In genomic region chrX:8231858-8232257, ce11 we compare ENCODE assay signal across 3 worm cellular contexts.
TF ChIP-seq lines count a peak whose summit lies in the region.

Gene K02A6.3, minus strand, starts transcription at chrX:8231931.

TF ChIP-seq in whole organism, L1 larva, 84 proteins besides CTCF, POLR2A, EP300 and RAD21 (continued from another document):
- TF ChIP-seq fkh-10 (GFP tag; optimal IDR thresholded peaks at IDR 0.05; lab: Kevin White, UChicago) (peak; percentile 14), tlp-1 (tag; optimal IDR thresholded peaks at IDR 0.05; lab: Kevin White, UChicago) (no peak), jun-1 (tag; optimal IDR thresholded peaks at IDR 0.05; lab: Kevin White, UChicago) (peak; percentile 77), elt-2 (tag; optimal IDR thresholded peaks at IDR 0.05; lab: Kevin White, UChicago) (peak; percentile 81), elt-3 (tag; optimal IDR thresholded peaks at IDR 0.05; lab: Kevin White, UChicago) (peak in 3 of 6 experiments; percentile 9 to 92 (median 63)), snpc-4 (tag; optimal IDR thresholded peaks at IDR 0.05; lab: Kevin White, UChicago) (peak; percentile 74), nhr-47 (tag; optimal IDR thresholded peaks at IDR 0.05; lab: Kevin White, UChicago) (peak; percentile 89), pag-3 (tag; optimal IDR thresholded peaks at IDR 0.05; lab: Kevin White, UChicago; ENCODE audit: borderline replicate concordance, insufficient read depth) (no peak), lsy-2 (tag; optimal IDR thresholded peaks at IDR 0.05; lab: Kevin White, UChicago) (peak; percentile 81 to 84), mep-1 (tag; optimal IDR thresholded peaks at IDR 0.05; lab: Kevin White, UChicago) (peak; percentile 82), tbx-2 (tag; optimal IDR thresholded peaks at IDR 0.05; lab: Kevin White, UChicago) (peak; percentile 95), snu-23 (GFP tag; optimal IDR thresholded peaks at IDR 0.05; lab: Kevin White, UChicago) (peak; percentile 97), efl-3 (GFP tag; optimal IDR thresholded peaks at IDR 0.05; lab: Kevin White, UChicago) (no peak), pqm-1 (tag; optimal IDR thresholded peaks at IDR 0.05; lab: Kevin White, UChicago) (no peak), efl-1 (optimal IDR thresholded peaks at IDR 0.05; lab: Kevin White, UChicago) (peak; percentile 43 to 60), efl-1 (GFP tag; optimal IDR thresholded peaks at IDR 0.05 in 1 of 2; lab: Kevin White, UChicago) (peak; percentile 35 to 91), nhr-77 (tag; optimal IDR thresholded peaks at IDR 0.05; lab: Kevin White, UChicago) (peak; percentile 69), mab-9 (GFP tag; IDR thresholded peaks at IDR 0.05; lab: Robert Waterston, UW) (peak; percentile 51), lin-14 (GFP tag; optimal IDR thresholded peaks at IDR 0.05; lab: Kevin White, UChicago) (peak; percentile 99), dsc-1 (tag; optimal IDR thresholded peaks at IDR 0.05; lab: Kevin White, UChicago) (peak; percentile 61), isw-1 (GFP tag; IDR thresholded peaks at IDR 0.05; lab: Robert Waterston, UW) (peak; percentile 46; the same call in 1 of the 2 replicates), nhr-237 (tag; optimal IDR thresholded peaks at IDR 0.05; lab: Kevin White, UChicago) (peak; percentile 43), unc-30 (tag; optimal IDR thresholded peaks at IDR 0.05; lab: Kevin White, UChicago) (no peak), blmp-1 (tag; optimal IDR thresholded peaks at IDR 0.05; lab: Kevin White, UChicago) (peak; percentile 93)

TF ChIP-seq in whole organism, L4 larva, 104 proteins besides CTCF, POLR2A, EP300 and RAD21 (continued from another document):
- peak in 1 of 2 experiments; percentile 83 for TF ChIP-seq lsy-2 (tag; optimal IDR thresholded peaks at IDR 0.05; lab: Kevin White, UChicago)
- TF ChIP-seq T26A8.4 (GFP tag; IDR thresholded peaks at IDR 0.05; lab: Robert Waterston, UW) = peak; percentile 79
- peak; percentile 68 for TF ChIP-seq php-3 (GFP tag; IDR thresholded peaks at IDR 0.05; lab: Robert Waterston, UW)
- TF ChIP-seq nhr-76 (tag; optimal IDR thresholded peaks at IDR 0.05; lab: Kevin White, UChicago) = peak; percentile 63
- no peak for TF ChIP-seq spr-3 (GFP tag; optimal IDR thresholded peaks at IDR 0.05; lab: Kevin White, UChicago)
- no peak for TF ChIP-seq R02D3.7 (tag; optimal IDR thresholded peaks at IDR 0.05; lab: Kevin White, UChicago)
- TF ChIP-seq mxl-3 (GFP tag; optimal IDR thresholded peaks at IDR 0.05; lab: Kevin White, UChicago) = peak; percentile 100
- peak; percentile 94 for TF ChIP-seq dmd-6 (GFP tag; IDR thresholded peaks at IDR 0.05; lab: Robert Waterston, UW)
- TF ChIP-seq pha-4 (GFP tag; IDR thresholded peaks at IDR 0.05; lab: Robert Waterston, UW) = peak; percentile 62
- TF ChIP-seq pha-4 (tag; optimal IDR thresholded peaks at IDR 0.05; lab: Kevin White, UChicago) = peak; percentile 21
- no peak for TF ChIP-seq ceh-62 (tag; optimal IDR thresholded peaks at IDR 0.05; lab: Kevin White, UChicago)
- peak; percentile 78 for TF ChIP-seq ceh-28 (tag; optimal IDR thresholded peaks at IDR 0.05; lab: Kevin White, UChicago)
- TF ChIP-seq dmd-9 (GFP tag; IDR thresholded peaks at IDR 0.05; lab: Robert Waterston, UW) = no peak
- TF ChIP-seq ztf-7 (tag; optimal IDR thresholded peaks at IDR 0.05; lab: Kevin White, UChicago) = peak; percentile 19
- TF ChIP-seq mxl-2 (GFP tag; conservative IDR thresholded peaks at IDR 0.05; lab: Robert Waterston, UW) = no peak
- TF ChIP-seq lin-15B (tag; optimal IDR thresholded peaks at IDR 0.05; lab: Kevin White, UChicago) = no peak
- peak; percentile 82 for TF ChIP-seq nhr-102 (tag; optimal IDR thresholded peaks at IDR 0.05; lab: Kevin White, UChicago)
- no peak for TF ChIP-seq unc-39 (tag; optimal IDR thresholded peaks at IDR 0.05; lab: Kevin White, UChicago)
- TF ChIP-seq ces-1 (GFP tag; optimal IDR thresholded peaks at IDR 0.05; lab: Kevin White, UChicago) = no peak
- no peak; the same call in 1 of the 2 replicates for TF ChIP-seq egl-43 (GFP tag; IDR thresholded peaks at IDR 0.05; lab: Robert Waterston, UW)
- TF ChIP-seq attf-4 (tag; optimal IDR thresholded peaks at IDR 0.05; lab: Kevin White, UChicago) = no peak
- peak; percentile 73 for TF ChIP-seq T20F7.1 (GFP tag; optimal IDR thresholded peaks at IDR 0.05; lab: Kevin White, UChicago)
- TF ChIP-seq pqm-1 (tag; optimal IDR thresholded peaks at IDR 0.05; lab: Kevin White, UChicago) = peak; percentile 41
- peak; percentile 79 for TF ChIP-seq rbr-2 (tag; optimal IDR thresholded peaks at IDR 0.05; lab: Kevin White, UChicago)
- TF ChIP-seq ceh-44 (GFP tag; IDR thresholded peaks at IDR 0.05; lab: Robert Waterston, UW) = no peak
- no peak for TF ChIP-seq lir-3 (tag; optimal IDR thresholded peaks at IDR 0.05; lab: Kevin White, UChicago)
- peak; percentile 54 for TF ChIP-seq nhr-6 (tag; optimal IDR thresholded peaks at IDR 0.05; lab: Kevin White, UChicago)
- peak; percentile 81 for TF ChIP-seq ceh-20 (GFP tag; IDR thresholded peaks at IDR 0.05; lab: Robert Waterston, UW)
- peak; percentile 52; the same call in 1 of the 2 replicates for TF ChIP-seq lin-1 (GFP tag; IDR thresholded peaks at IDR 0.05; lab: Robert Waterston, UW)
- TF ChIP-seq skn-1 (tag; optimal IDR thresholded peaks at IDR 0.05; lab: Kevin White, UChicago) = no peak
TF ChIP-seq in whole organism, L4 larva: peak in this region for 47.

TF ChIP-seq in whole organism, young adult, 124 proteins besides CTCF, POLR2A, EP300 and RAD21 (continued from another document):
- TF ChIP-seq snpc-4 (GFP tag; optimal IDR thresholded peaks at IDR 0.05; lab: Kevin White, UChicago) (no peak), snpc-4 (tag; optimal IDR thresholded peaks at IDR 0.05; lab: Kevin White, UChicago) (peak in 2 of 4 experiments; percentile 51), hmg-20 (GFP tag; IDR thresholded peaks at IDR 0.05; lab: Robert Waterston, UW) (no peak), athp-1 (tag; optimal IDR thresholded peaks at IDR 0.05; lab: Kevin White, UChicago) (no peak), nfyb-1 (GFP tag; IDR thresholded peaks at IDR 0.05; lab: Robert Waterston, UW) (peak; percentile 76), mxl-1 (tag; optimal IDR thresholded peaks at IDR 0.05; lab: Kevin White, UChicago) (no peak), snpc-1.1 (tag; optimal IDR thresholded peaks at IDR 0.05; lab: Kevin White, UChicago; ENCODE audit: insufficient read depth) (no peak), F49E8.2 (tag; optimal IDR thresholded peaks at IDR 0.05; lab: Kevin White, UChicago; ENCODE audit: insufficient read depth) (no peak), madf-10 (tag; optimal IDR thresholded peaks at IDR 0.05; lab: Kevin White, UChicago) (peak; percentile 63), egrh-3 (GFP tag; IDR thresholded peaks at IDR 0.05; lab: Robert Waterston, UW) (peak; percentile 39; the same call in 1 of the 2 replicates), F55B11.4 (tag; optimal IDR thresholded peaks at IDR 0.05; lab: Kevin White, UChicago; ENCODE audit: borderline replicate concordance, insufficient read depth) (no peak), K12H6.12 (tag; optimal IDR thresholded peaks at IDR 0.05; lab: Kevin White, UChicago) (peak; percentile 92), nhr-90 (tag; optimal IDR thresholded peaks at IDR 0.05; lab: Kevin White, UChicago) (peak; percentile 24), bed-2 (GFP tag; IDR thresholded peaks at IDR 0.05; lab: Robert Waterston, UW) (no peak), sptf-2 (GFP tag; optimal IDR thresholded peaks at IDR 0.05; lab: Kevin White, UChicago) (no peak), dpl-1 (GFP tag; optimal IDR thresholded peaks at IDR 0.05; lab: Kevin White, UChicago) (no peak), ekl-4 (GFP tag; IDR thresholded peaks at IDR 0.05; lab: Robert Waterston, UW) (peak; percentile 52; the same call in 1 of the 2 replicates), C17E4.6 (GFP tag; IDR thresholded peaks at IDR 0.05; lab: Robert Waterston, UW) (no peak), nhr-80 (tag; optimal IDR thresholded peaks at IDR 0.05; lab: Kevin White, UChicago) (peak; percentile 92), tbx-9 (tag; optimal IDR thresholded peaks at IDR 0.05; lab: Kevin White, UChicago; ENCODE audit: borderline replicate concordance) (no peak), rcor-1 (GFP tag; IDR thresholded peaks at IDR 0.05; lab: Robert Waterston, UW) (peak; percentile 21; the same call in 1 of the 2 replicates), Y79H2A.3 (GFP tag; conservative IDR thresholded peaks at IDR 0.05; lab: Robert Waterston, UW) (no peak), nhr-27 (tag; optimal IDR thresholded peaks at IDR 0.05; lab: Kevin White, UChicago) (no peak), madf-8 (GFP tag; conservative IDR thresholded peaks at IDR 0.05; lab: Robert Waterston, UW) (no peak), attf-3 (GFP tag; conservative IDR thresholded peaks at IDR 0.05; lab: Robert Waterston, UW) (no peak), lag-1 (GFP tag; IDR thresholded peaks at IDR 0.05; lab: Robert Waterston, UW) (no peak), aptf-2 (GFP tag; conservative IDR thresholded peaks at IDR 0.05; lab: Robert Waterston, UW) (no peak), T26A5.8 (tag; optimal IDR thresholded peaks at IDR 0.05; lab: Kevin White, UChicago) (no peak), hmg-1.2 (GFP tag; IDR thresholded peaks at IDR 0.05; lab: Robert Waterston, UW) (peak; percentile 78), T07F8.4 (tag; optimal IDR thresholded peaks at IDR 0.05; lab: Kevin White, UChicago) (no peak), zfh-2 (GFP tag; conservative IDR thresholded peaks at IDR 0.05; lab: Robert Waterston, UW) (no peak; the same call in none of the 2 replicates), ceh-79 (tag; optimal IDR thresholded peaks at IDR 0.05; lab: Kevin White, UChicago) (no peak)
